Fruit fly (Drosophila melanogaster): ENCODE data around the gene CG14443.

CG14443 gene

DNA sequence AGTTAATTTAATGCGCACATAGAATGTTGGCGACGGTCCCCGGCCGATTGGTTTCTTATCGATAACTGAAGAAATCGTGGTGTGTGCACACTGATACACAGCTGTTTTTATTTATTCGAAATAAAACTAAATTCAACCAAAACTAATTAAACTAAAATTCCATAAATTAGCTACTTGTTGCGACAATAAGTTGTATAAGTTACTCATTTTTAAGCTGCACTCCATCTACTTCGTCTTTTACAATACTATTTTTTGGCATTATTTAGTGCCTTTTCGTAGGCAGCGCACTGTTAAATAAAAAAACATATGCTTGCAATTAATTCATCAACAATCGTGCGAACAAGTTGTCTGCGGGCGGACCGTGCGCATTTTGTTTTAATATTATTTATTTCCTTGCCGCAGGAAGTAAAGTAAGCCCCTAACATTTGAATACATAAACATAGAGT, 27.7 kb downstream of the CG14443 start, which contains the start of the genes CG3224 and Ctr1A (continued):
- TF ChIP-seq kni (GFP tag; optimal IDR thresholded peaks at IDR 0.05), result no peak
- TF ChIP-seq klu (GFP tag; IDR thresholded peaks at IDR 0.05), result no peak
- TF ChIP-seq CG2875 (GFP tag; optimal IDR thresholded peaks at IDR 0.05), result no peak
- peak; percentile 51 for TF ChIP-seq CG13624 (GFP tag; optimal IDR thresholded peaks at IDR 0.05)
- TF ChIP-seq CG32767 (GFP tag; IDR thresholded peaks at IDR 0.05), result no peak
- TF ChIP-seq lab (GFP tag; optimal IDR thresholded peaks at IDR 0.05), result peak; percentile 13
- no peak; the same call in 1 of the 2 replicates for TF ChIP-seq inv (GFP tag; IDR thresholded peaks at IDR 0.05; ENCODE audit: partially characterized antibody)
- TF ChIP-seq abd-A (tag; optimal IDR thresholded peaks at IDR 0.05), result peak; percentile 62
- TF ChIP-seq CG15514 (GFP tag; optimal IDR thresholded peaks at IDR 0.05), result peak; percentile 37
- TF ChIP-seq lmd (GFP tag; IDR thresholded peaks at IDR 0.05), result no peak
- no peak for TF ChIP-seq salm (tag; optimal IDR thresholded peaks at IDR 0.05)
- TF ChIP-seq Hr51 (GFP tag; optimal IDR thresholded peaks at IDR 0.05), result peak in 1 of 2 experiments; percentile 17
- TF ChIP-seq Eip74EF (GFP tag; optimal IDR thresholded peaks at IDR 0.05), result peak in 1 of 2 experiments; percentile 14
- peak; percentile 13 for TF ChIP-seq Jarid2 (GFP tag; optimal IDR thresholded peaks at IDR 0.05)
- no peak for TF ChIP-seq grn (GFP tag; optimal IDR thresholded peaks at IDR 0.05)
- peak; percentile 59 for TF ChIP-seq pzg (GFP tag; optimal IDR thresholded peaks at IDR 0.05)
- peak; percentile 28 for TF ChIP-seq MESR4 (GFP tag; optimal IDR thresholded peaks at IDR 0.05)
- TF ChIP-seq CG17361 (GFP tag; IDR thresholded peaks at IDR 0.05), result peak; percentile 21; the same call in 1 of the 3 replicates
- no peak for TF ChIP-seq gt (GFP tag; IDR thresholded peaks at IDR 0.05)
- no peak for TF ChIP-seq Hmx (GFP tag; optimal IDR thresholded peaks at IDR 0.05)
- peak; percentile 31 for TF ChIP-seq CG1603 (tag; optimal IDR thresholded peaks at IDR 0.05)
- TF ChIP-seq sna (GFP tag; IDR thresholded peaks at IDR 0.05; ENCODE audit: partially characterized antibody), result peak; percentile 29; the same call in 1 of the 2 replicates
- no peak for TF ChIP-seq bab2 (GFP tag; optimal IDR thresholded peaks at IDR 0.05)
- TF ChIP-seq YL-1 (GFP tag; optimal IDR thresholded peaks at IDR 0.05), result peak; percentile 64
- peak; percentile 76 for TF ChIP-seq trem (tag; optimal IDR thresholded peaks at IDR 0.05)
- TF ChIP-seq Sry-δ (GFP tag; optimal IDR thresholded peaks at IDR 0.05), result peak; percentile 80
- no peak for TF ChIP-seq CG1602 (GFP tag; optimal IDR thresholded peaks at IDR 0.05)
- TF ChIP-seq CG14710 (tag; optimal IDR thresholded peaks at IDR 0.05), result peak; percentile 100
- TF ChIP-seq CG18262 (tag; optimal IDR thresholded peaks at IDR 0.05), result no peak
- no peak for TF ChIP-seq tap (tag; optimal IDR thresholded peaks at IDR 0.05)
- TF ChIP-seq gfzf (GFP tag; optimal IDR thresholded peaks at IDR 0.05), result peak; percentile 80
- no peak for TF ChIP-seq CG12219 (GFP tag; optimal IDR thresholded peaks at IDR 0.05)
- no peak for TF ChIP-seq CG2712 (tag; optimal IDR thresholded peaks at IDR 0.05)
- TF ChIP-seq CG6272 (GFP tag; IDR thresholded peaks at IDR 0.05), result no peak
- TF ChIP-seq CG7745 (tag; optimal IDR thresholded peaks at IDR 0.05), result no peak
- TF ChIP-seq CG13287 (GFP tag; IDR thresholded peaks at IDR 0.05; ENCODE audit: partially characterized antibody), result peak; percentile 56
- peak; percentile 18 for TF ChIP-seq CG30020 (tag; optimal IDR thresholded peaks at IDR 0.05)
- TF ChIP-seq CG15601 (tag; optimal IDR thresholded peaks at IDR 0.05), result peak; percentile 19
- TF ChIP-seq Nf-YC (tag; optimal IDR thresholded peaks at IDR 0.05), result peak; percentile 3
- no peak for TF ChIP-seq CG5953 (GFP tag; IDR thresholded peaks at IDR 0.05)
- peak; percentile 18 for TF ChIP-seq CG12391 (tag; optimal IDR thresholded peaks at IDR 0.05)
- no peak for TF ChIP-seq ranshi (GFP tag; IDR thresholded peaks at IDR 0.05)
- TF ChIP-seq nerfin-1 (tag; optimal IDR thresholded peaks at IDR 0.05), result no peak
- TF ChIP-seq CG6765 (GFP tag; optimal IDR thresholded peaks at IDR 0.05), result no peak
- peak; percentile 43 for TF ChIP-seq sqz (GFP tag; optimal IDR thresholded peaks at IDR 0.05)
- no peak for TF ChIP-seq ac (GFP tag; optimal IDR thresholded peaks at IDR 0.05)

All from whole organism, embryonic.